Fruit fly (Drosophila melanogaster) whole organism, adult: ENCODE data around the gene Nfs1.

ENCODE experiments used
- CG11617 ChIP-seq: fragments of 200-800 bp; sonication (Bioruptor generic); optimal IDR thresholded peaks from 2 replicates; lab custom pipeline; 2017; ENCODE audit warnings: mild to moderate bottlenecking, missing biosample characterization, missing genetic modification reagents, missing genetic modification characterization
- CG12768 ChIP-seq: fragments of 200-800 bp; sonication (Bioruptor generic); optimal IDR thresholded peaks from 2 replicates; lab custom pipeline; 2017; ENCODE audit warnings: missing biosample characterization, missing genetic modification characterization, mild to moderate bottlenecking, moderate library complexity, missing genetic modification reagents
- CG14711 ChIP-seq: fragments of 200-800 bp; sonication (Bioruptor generic); optimal IDR thresholded peaks from 2 replicates; lab custom pipeline; 2018; ENCODE audit warnings: missing biosample characterization, mild to moderate bottlenecking, missing genetic modification characterization, moderate library complexity
- CG1620 ChIP-seq: fragments of 200-800 bp; sonication (Bioruptor generic); optimal IDR thresholded peaks from 2 replicates; lab custom pipeline; 2016; ENCODE audit warnings: missing biosample characterization, missing genetic modification characterization
- CG33017 ChIP-seq: fragments of 200-800 bp; sonication (Bioruptor generic); optimal IDR thresholded peaks from 2 replicates; lab custom pipeline; 2018; ENCODE audit warnings: missing biosample characterization, mild to moderate bottlenecking, missing genetic modification characterization, moderate library complexity
- CG5204 ChIP-seq: fragments of 200-800 bp; sonication (Bioruptor generic); optimal IDR thresholded peaks from 2 replicates; lab custom pipeline; 2016; ENCODE audit warnings: missing biosample characterization, missing genetic modification characterization
- CG7045 ChIP-seq: fragments of 200-800 bp; sonication (Bioruptor generic); optimal IDR thresholded peaks from 2 replicates; lab custom pipeline; 2017; ENCODE audit warnings: missing biosample characterization, mild to moderate bottlenecking, missing genetic modification characterization
- CG7101 ChIP-seq: fragments of 200-800 bp; sonication (Bioruptor generic); optimal IDR thresholded peaks from 2 replicates; lab custom pipeline; 2018; ENCODE audit warnings: missing biosample characterization, mild to moderate bottlenecking, missing genetic modification characterization, moderate library complexity
- Clk ChIP-seq: fragments of 200-800 bp; sonication (Bioruptor generic); optimal IDR thresholded peaks from 2 replicates; lab custom pipeline; 2017; ENCODE audit warnings: missing biosample characterization, missing genetic modification characterization
- Crg-1 ChIP-seq: fragments of 200-800 bp; sonication (Bioruptor generic); optimal IDR thresholded peaks from 2 replicates; lab custom pipeline; 2016; ENCODE audit warnings: missing biosample characterization, missing genetic modification characterization
- Hr96 ChIP-seq: fragments of 200-800 bp; sonication (Bioruptor generic); optimal IDR thresholded peaks from 2 replicates; lab custom pipeline; 2016; ENCODE audit warnings: missing biosample characterization, missing genetic modification characterization
- Mnt ChIP-seq: fragments of 200-800 bp; sonication (Bioruptor generic); optimal IDR thresholded peaks from 2 replicates; lab custom pipeline; 2016; ENCODE audit warnings: missing biosample characterization, mild to moderate bottlenecking, missing genetic modification characterization
- bab1 ChIP-seq: fragments of 200-800 bp; sonication (Bioruptor generic); optimal IDR thresholded peaks from 3 replicates; lab custom pipeline; 2019; ENCODE audit warnings: missing biosample characterization, mild to moderate bottlenecking, missing genetic modification characterization, moderate library complexity
- cic ChIP-seq: fragments of 200-800 bp; sonication (Bioruptor generic); optimal IDR thresholded peaks from 2 replicates; lab custom pipeline; 2017; ENCODE audit warnings: missing biosample characterization, mild to moderate bottlenecking, missing genetic modification characterization, moderate library complexity
- cnc ChIP-seq, 2 experiments: fragments of >200 bp; optimal IDR thresholded peaks; 2 replicates each; lab custom pipeline; 2017
- kay ChIP-seq: fragments of 200-800 bp; sonication (Bioruptor generic); peaks from one replicate; lab custom pipeline; 2016; ENCODE audit warnings: missing biosample characterization, missing genetic modification characterization, borderline replicate concordance
- ovo ChIP-seq: fragments of 200-800 bp; sonication (Bioruptor generic); optimal IDR thresholded peaks from 2 replicates; lab custom pipeline; 2016; ENCODE audit warnings: missing biosample characterization, missing genetic modification characterization
- pad ChIP-seq: fragments of 200-800 bp; sonication (Bioruptor generic); optimal IDR thresholded peaks from 3 replicates; lab custom pipeline; 2017; ENCODE audit warnings: missing biosample characterization, missing genetic modification characterization, mild to moderate bottlenecking, moderate library complexity, missing genetic modification reagents
- tj ChIP-seq: fragments of 200-800 bp; sonication (Bioruptor generic); optimal IDR thresholded peaks from 3 replicates; lab custom pipeline; 2017; ENCODE audit warnings: missing biosample characterization, mild to moderate bottlenecking, missing genetic modification characterization, moderate library complexity
- toe ChIP-seq: fragments of 200-800 bp; sonication (Bioruptor generic); optimal IDR thresholded peaks from 2 replicates; lab custom pipeline; 2016; ENCODE audit warnings: missing biosample characterization, missing genetic modification characterization

Nfs1 gene

DNA sequence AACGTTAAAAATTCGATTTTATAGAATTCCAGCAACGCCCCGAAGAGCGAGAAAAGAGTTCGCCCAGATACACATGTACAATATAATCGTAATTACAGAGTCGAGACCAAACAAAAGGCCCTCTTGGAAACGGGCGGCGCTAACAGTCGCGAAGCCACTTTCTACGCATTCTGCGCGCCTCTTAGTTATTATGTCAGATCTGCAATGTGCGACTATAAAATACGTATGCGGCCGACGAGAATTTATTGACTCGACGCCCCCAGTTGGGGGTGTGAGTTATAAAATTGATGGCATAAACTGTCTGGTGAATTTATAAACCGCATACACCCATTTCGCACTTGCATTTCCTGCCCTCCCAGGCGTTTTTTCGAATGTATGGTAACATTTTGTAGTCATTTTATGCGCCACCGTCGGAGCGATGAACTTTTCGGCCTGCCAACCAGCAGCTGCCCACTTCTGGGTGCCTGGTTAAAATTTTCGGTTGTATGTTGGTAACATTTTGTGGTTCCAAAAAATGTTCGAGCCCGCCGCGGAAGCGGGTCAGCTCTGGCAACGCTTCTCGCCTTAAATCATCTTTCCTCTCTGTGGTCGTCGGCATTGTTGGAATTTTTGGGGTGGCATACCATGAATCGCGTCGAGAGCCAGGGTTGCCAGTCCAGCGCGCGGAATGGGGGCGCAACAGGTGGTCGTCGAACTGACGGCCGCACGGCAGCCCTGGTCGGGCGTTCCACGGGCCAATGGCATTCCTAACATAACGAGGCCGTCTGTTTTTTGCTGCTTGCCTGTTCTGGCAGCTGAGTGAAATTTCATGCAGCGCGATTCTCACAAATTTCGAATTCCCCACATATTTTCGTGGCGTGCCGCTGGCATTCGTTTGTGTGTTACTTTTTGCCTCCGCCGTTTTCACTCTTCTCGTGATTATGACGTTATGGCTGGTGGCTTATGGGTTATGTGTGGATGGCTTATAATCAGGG lies 12.5 kb downstream of the Nfs1 start:
- peak; percentile 57 for TF ChIP-seq CG7101 (tag; lab: Kevin White, UChicago)
- TF ChIP-seq cnc (optimal IDR thresholded peaks at IDR 0.05; lab: Kevin White, UChicago): no peak
- peak; percentile 69 for TF ChIP-seq Hr96 (GFP tag; lab: Kevin White, UChicago)
- peak; percentile 52 for TF ChIP-seq bab1 (GFP tag; lab: Kevin White, UChicago)
- TF ChIP-seq CG5204: peak; percentile 10
- peak; percentile 93 for TF ChIP-seq CG11617 (GFP tag; lab: Kevin White, UChicago)
- TF ChIP-seq kay: peak; percentile 95
- peak; percentile 35 for TF ChIP-seq ovo (GFP tag; lab: Kevin White, UChicago)
- peak; percentile 100 for TF ChIP-seq CG14711 (tag; lab: Kevin White, UChicago)
- TF ChIP-seq tj: peak; percentile 72
- no peak for TF ChIP-seq CG1620 (GFP tag; lab: Kevin White, UChicago)
- TF ChIP-seq CG12768: peak; percentile 94
- peak; percentile 72 for TF ChIP-seq cic (GFP tag; lab: Kevin White, UChicago)
- TF ChIP-seq CG7045 (GFP tag; lab: Kevin White, UChicago): peak; percentile 73
- no peak for TF ChIP-seq Clk (GFP tag; lab: Kevin White, UChicago)
- TF ChIP-seq toe (GFP tag; lab: Kevin White, UChicago): peak; percentile 57
- no peak for TF ChIP-seq CG33017
- TF ChIP-seq Crg-1 (GFP tag; lab: Kevin White, UChicago): no peak
- peak; percentile 87 for TF ChIP-seq Mnt (GFP tag; lab: Kevin White, UChicago)
- TF ChIP-seq pad (GFP tag; lab: Kevin White, UChicago): peak; percentile 48

DNA sequence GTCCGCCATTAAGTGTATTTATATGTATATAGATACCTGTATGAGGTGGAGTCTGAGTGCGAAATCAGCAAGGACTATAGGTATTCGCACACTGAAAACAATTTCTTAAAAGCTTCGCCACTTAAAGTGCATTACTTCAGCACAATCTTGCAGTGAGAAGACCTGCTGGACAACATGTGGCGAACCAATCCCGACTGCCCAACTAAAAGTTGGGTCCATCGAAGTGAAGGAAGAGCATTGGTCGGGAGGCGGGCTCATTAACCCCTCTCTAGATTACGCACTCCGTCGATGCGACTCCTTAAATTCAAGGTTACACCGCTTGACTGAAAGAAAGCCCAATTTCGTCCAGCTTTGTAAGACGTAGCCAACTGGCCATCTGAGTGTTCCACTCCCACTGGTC lies 13.8 kb downstream of the Nfs1 start:
- TF ChIP-seq CG5204: no peak
- TF ChIP-seq CG1620 (GFP tag; lab: Kevin White, UChicago): no peak
- no peak for TF ChIP-seq Clk (GFP tag; lab: Kevin White, UChicago)
- TF ChIP-seq Crg-1 (GFP tag; lab: Kevin White, UChicago): no peak
- no peak for TF ChIP-seq CG7045 (GFP tag; lab: Kevin White, UChicago)

DNA sequence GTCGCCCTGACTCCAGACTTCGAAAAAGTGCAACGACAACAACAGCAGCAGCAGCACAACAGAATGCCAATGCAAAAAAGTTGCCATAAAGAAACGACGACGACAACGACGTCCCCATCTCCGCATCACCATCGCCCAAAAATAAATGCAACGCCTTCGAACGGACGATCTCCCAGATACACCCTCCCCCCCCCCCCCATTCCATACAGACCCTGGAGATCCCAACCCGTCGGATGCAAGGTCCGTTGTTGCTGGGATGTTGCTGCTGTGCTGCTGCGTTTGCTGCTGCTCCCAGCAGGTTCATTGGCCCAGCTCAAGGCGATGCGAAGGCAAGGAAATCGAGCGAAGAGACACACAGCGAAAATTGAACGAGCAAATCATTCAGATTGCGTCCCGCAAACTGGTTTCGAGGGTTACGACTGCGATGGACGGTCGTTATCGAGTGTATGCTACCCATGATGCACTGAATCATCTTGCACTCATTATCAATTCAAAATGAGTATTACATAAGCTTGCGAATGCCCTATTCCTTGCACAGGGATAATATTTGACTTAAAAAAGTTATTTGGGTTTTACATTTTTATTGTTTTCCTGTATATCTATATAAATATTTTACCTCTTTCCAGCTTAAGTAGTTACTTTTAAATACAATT lies 14.4 kb downstream of the Nfs1 start:
- TF ChIP-seq CG33017 (no peak), cic (GFP tag; lab: Kevin White, UChicago) (no peak), Crg-1 (GFP tag; lab: Kevin White, UChicago) (no peak), CG14711 (tag; lab: Kevin White, UChicago) (no peak), CG5204 (no peak), CG12768 (no peak), toe (GFP tag; lab: Kevin White, UChicago) (no peak), Mnt (GFP tag; lab: Kevin White, UChicago) (no peak), Hr96 (GFP tag; lab: Kevin White, UChicago) (no peak), cnc (optimal IDR thresholded peaks at IDR 0.05; lab: Kevin White, UChicago) (no peak), Clk (GFP tag; lab: Kevin White, UChicago) (no peak), kay (no peak), ovo (GFP tag; lab: Kevin White, UChicago) (no peak), CG7045 (GFP tag; lab: Kevin White, UChicago) (no peak), bab1 (GFP tag; lab: Kevin White, UChicago) (no peak), CG1620 (GFP tag; lab: Kevin White, UChicago) (no peak), tj (no peak), CG7101 (tag; lab: Kevin White, UChicago) (no peak), pad (GFP tag; lab: Kevin White, UChicago) (no peak)

dm6 chr2L:12020735-12021134 lies 21.3 kb downstream of the Nfs1 start, which contains the start of gene Wdr81:
Wdr81 (minus strand) TSS chr2L:12020960.
- peak; percentile 56 for TF ChIP-seq bab1 (GFP tag; lab: Kevin White, UChicago)
- no peak for TF ChIP-seq CG1620 (GFP tag; lab: Kevin White, UChicago)

dm6 chr2L:12021193-12021592 lies 21.7 kb downstream of the Nfs1 start:
- TF ChIP-seq toe (GFP tag; lab: Kevin White, UChicago) (no peak), CG7101 (tag; lab: Kevin White, UChicago) (peak; percentile 79), CG12768 (no peak), CG1620 (GFP tag; lab: Kevin White, UChicago) (peak; percentile 38), CG33017 (peak; percentile 8), Clk (GFP tag; lab: Kevin White, UChicago) (no peak), Hr96 (GFP tag; lab: Kevin White, UChicago) (no peak), kay (peak; percentile 63), Crg-1 (GFP tag; lab: Kevin White, UChicago) (peak; percentile 77), cnc (optimal IDR thresholded peaks at IDR 0.05; lab: Kevin White, UChicago) (no peak), cic (GFP tag; lab: Kevin White, UChicago) (peak; percentile 1), Mnt (GFP tag; lab: Kevin White, UChicago) (peak; percentile 63), CG14711 (tag; lab: Kevin White, UChicago) (no peak), CG5204 (no peak), ovo (GFP tag; lab: Kevin White, UChicago) (peak; percentile 66), tj (no peak), CG7045 (GFP tag; lab: Kevin White, UChicago) (peak; percentile 22), CG11617 (GFP tag; lab: Kevin White, UChicago) (peak; percentile 58), pad (GFP tag; lab: Kevin White, UChicago) (no peak), bab1 (GFP tag; lab: Kevin White, UChicago) (no peak)
